Worm (Caenorhabditis elegans): Measurements from ENCODE around the gene ceh-36.

Gene ceh-36

ce11 chrX:14146740-14147140 lies 39.6 kb downstream of the ceh-36 start (continued):
- TF ChIP-seq snpc-4 (GFP tag; optimal IDR thresholded peaks at IDR 0.05), result peak; percentile 10
- peak in 2 of 4 experiments; percentile 26 to 52 for TF ChIP-seq snpc-4 (tag; optimal IDR thresholded peaks at IDR 0.05)
- no peak for TF ChIP-seq mxl-1 (tag; optimal IDR thresholded peaks at IDR 0.05)
- peak; percentile 84 for TF ChIP-seq K12H6.12 (tag; optimal IDR thresholded peaks at IDR 0.05)
- 0 out of 2 replicates have a peak, but pooled peaks have one; percentile 29 for TF ChIP-seq B0336.3 (GFP tag; IDR thresholded peaks at IDR 0.05)
- TF ChIP-seq unc-62 (GFP tag; optimal IDR thresholded peaks at IDR 0.05), result no peak
- no peak for TF ChIP-seq snpc-3.4 (tag; optimal IDR thresholded peaks at IDR 0.05)
- peak; percentile 75 for TF ChIP-seq zfh-2 (GFP tag; conservative IDR thresholded peaks at IDR 0.05)
- peak; percentile 42 for TF ChIP-seq egrh-3 (GFP tag; IDR thresholded peaks at IDR 0.05)
- no peak for TF ChIP-seq egl-44 (GFP tag; IDR thresholded peaks at IDR 0.05)
- TF ChIP-seq F22D6.2 (tag; optimal IDR thresholded peaks at IDR 0.05), result no peak
- 0 out of 2 replicates have a peak, but pooled peaks have one; percentile 38 for TF ChIP-seq ekl-4 (GFP tag; IDR thresholded peaks at IDR 0.05)
- TF ChIP-seq ceh-40 (GFP tag; IDR thresholded peaks at IDR 0.05), result no peak
- no peak for TF ChIP-seq sdz-38 (tag; optimal IDR thresholded peaks at IDR 0.05)
- TF ChIP-seq ets-4 (GFP tag; optimal IDR thresholded peaks at IDR 0.05), result no peak
- TF ChIP-seq ztf-3 (GFP tag; optimal IDR thresholded peaks at IDR 0.05), result no peak
- no peak for TF ChIP-seq unc-130 (GFP tag; optimal IDR thresholded peaks at IDR 0.05)
- no peak for TF ChIP-seq sptf-2 (GFP tag; optimal IDR thresholded peaks at IDR 0.05)
- TF ChIP-seq Y56A3A.18 (GFP tag; IDR thresholded peaks at IDR 0.05), result no peak
- no peak for TF ChIP-seq akir-1 (GFP tag; optimal IDR thresholded peaks at IDR 0.05)
- TF ChIP-seq hmg-20 (GFP tag; IDR thresholded peaks at IDR 0.05), result no peak
- TF ChIP-seq ztf-18 (tag; optimal IDR thresholded peaks at IDR 0.05), result peak; percentile 21
- TF ChIP-seq ceh-91 (GFP tag; IDR thresholded peaks at IDR 0.05), result no peak
- TF ChIP-seq K11D2.4 (GFP tag; IDR thresholded peaks at IDR 0.05), result peak; percentile 70
- TF ChIP-seq mes-4 (tag; optimal IDR thresholded peaks at IDR 0.05), result no peak
- TF ChIP-seq atf-7 (tag; optimal IDR thresholded peaks at IDR 0.05), result no peak
- no peak for TF ChIP-seq ccch-3 (GFP tag; optimal IDR thresholded peaks at IDR 0.05)
- TF ChIP-seq tbp1 (GFP tag; optimal IDR thresholded peaks at IDR 0.05), result peak; percentile 52
- TF ChIP-seq Y53G8AR.9 (GFP tag; conservative IDR thresholded peaks at IDR 0.05), result no peak
- no peak for TF ChIP-seq aptf-3 (GFP tag; IDR thresholded peaks at IDR 0.05)
- no peak for TF ChIP-seq ztf-22 (GFP tag; optimal IDR thresholded peaks at IDR 0.05)
- no peak for TF ChIP-seq athp-1 (tag; optimal IDR thresholded peaks at IDR 0.05)
- TF ChIP-seq ceh-58 (GFP tag; IDR thresholded peaks at IDR 0.05), result no peak
- no peak for TF ChIP-seq F10E7.11 (tag; optimal IDR thresholded peaks at IDR 0.05)
- no peak for TF ChIP-seq mel-28 (tag; optimal IDR thresholded peaks at IDR 0.05; ENCODE audit: borderline replicate concordance)
- TF ChIP-seq pha-4 (tag; optimal IDR thresholded peaks at IDR 0.05), result peak; percentile 17
- no peak for TF ChIP-seq dpff-1 (tag; optimal IDR thresholded peaks at IDR 0.05)
- TF ChIP-seq lin-40 (tag; optimal IDR thresholded peaks at IDR 0.05), result peak; percentile 81
- peak; percentile 69 for TF ChIP-seq F23B12.7 (tag; optimal IDR thresholded peaks at IDR 0.05; ENCODE audit: insufficient read depth)
- TF ChIP-seq nhr-80 (tag; optimal IDR thresholded peaks at IDR 0.05), result peak; percentile 61
- TF ChIP-seq let-607 (tag; optimal IDR thresholded peaks at IDR 0.05), result no peak
- TF ChIP-seq Y67H2A.10 (GFP tag; conservative IDR thresholded peaks at IDR 0.05), result no peak
- no peak for TF ChIP-seq lsl-1 (GFP tag; optimal IDR thresholded peaks at IDR 0.05)
- TF ChIP-seq ceh-27 (GFP tag; optimal IDR thresholded peaks at IDR 0.05), result peak; percentile 68
- no peak for TF ChIP-seq attf-6 (GFP tag; IDR thresholded peaks at IDR 0.05)
- no peak for TF ChIP-seq lin-35 (GFP tag; optimal IDR thresholded peaks at IDR 0.05)
- no peak for TF ChIP-seq lin-26 (GFP tag; IDR thresholded peaks at IDR 0.05)
- TF ChIP-seq snpc-1.1 (tag; optimal IDR thresholded peaks at IDR 0.05; ENCODE audit: insufficient read depth), result no peak
- no peak for TF ChIP-seq xnd-1 (tag; optimal IDR thresholded peaks at IDR 0.05)
